Worm (Caenorhabditis elegans) whole organism, young adult: Measurements from ENCODE around the gene ugt-65.

ENCODE experiments used
- B0261.1 ChIP-seq: sonication (generic microtip); optimal IDR thresholded peaks from 2 replicates; lab custom pipeline; 2016; ENCODE audit warnings: mild to moderate bottlenecking, missing genetic modification characterization, moderate library complexity, missing compliant biosample characterization
- F10E7.11 ChIP-seq: sonication (generic microtip); optimal IDR thresholded peaks from 2 replicates; lab custom pipeline; 2017; ENCODE audit warnings: mild to moderate bottlenecking, missing genetic modification characterization, moderate library complexity, missing compliant biosample characterization
- F55B11.4 ChIP-seq: sonication (generic microtip); optimal IDR thresholded peaks from 2 replicates; lab custom pipeline; 2016; ENCODE audit warnings: missing compliant biosample characterization, missing genetic modification characterization, borderline replicate concordance; ENCODE audit not compliant: insufficient read depth
- F57C9.4 ChIP-seq: sonication (generic microtip); optimal IDR thresholded peaks from 2 replicates; lab custom pipeline; 2017; ENCODE audit warnings: mild to moderate bottlenecking, missing genetic modification characterization, missing compliant biosample characterization
- T07F8.4 ChIP-seq: sonication (generic microtip); optimal IDR thresholded peaks from 2 replicates; lab custom pipeline; 2016; ENCODE audit warnings: mild to moderate bottlenecking, missing genetic modification characterization, moderate library complexity, missing compliant biosample characterization
- Y53F4B.3 ChIP-seq: fragments of 200-800 bp; sonication (Bioruptor generic); IDR thresholded peaks from 2 replicates; pipeline ENCODE4 v1.3.6; 2022; ENCODE audit warnings: missing genetic modification reagents, missing genetic modification characterization, missing compliant biosample characterization
- ZK185.1 ChIP-seq: sonication (generic microtip); optimal IDR thresholded peaks from 2 replicates; lab custom pipeline; 2016; ENCODE audit warnings: mild to moderate bottlenecking, missing genetic modification characterization, missing compliant biosample characterization; ENCODE audit not compliant: poor library complexity, severe bottlenecking
- dpl-1 ChIP-seq: fragments of 150-350 bp; optimal IDR thresholded peaks from 2 replicates; lab custom pipeline; 2014; ENCODE audit warnings: missing biosample characterization, missing genetic modification reagents, missing genetic modification characterization
- gei-17 ChIP-seq: fragments of 200-800 bp; sonication (Bioruptor generic); optimal IDR thresholded peaks from 2 replicates; lab custom pipeline; 2018; ENCODE audit warnings: mild to moderate bottlenecking, missing genetic modification characterization, missing compliant biosample characterization
- lin-26 ChIP-seq: fragments of 200-800 bp; sonication (Bioruptor generic); IDR thresholded peaks from 2 replicates; pipeline ENCODE4 v1.3.6; 2022; ENCODE audit warnings: missing genetic modification reagents, missing genetic modification characterization, missing compliant biosample characterization
- rec-8 ChIP-seq, 2 experiments: sonication (generic microtip); optimal IDR thresholded peaks; 2 replicates each; lab custom pipeline; 2016; ENCODE audit warnings: mild to moderate bottlenecking in 2 of 2, missing genetic modification characterization in 2 of 2, missing genetic modification reagents in 2 of 2, missing genotype in 2 of 2, missing biosample characterization in 1 of 2, missing compliant biosample characterization in 1 of 2, moderate library complexity in 1 of 2
- somi-1 ChIP-seq: fragments of 200-800 bp; sonication (Bioruptor generic); optimal IDR thresholded peaks from 2 replicates; lab custom pipeline; 2018; ENCODE audit warnings: mild to moderate bottlenecking, missing genetic modification characterization, missing compliant biosample characterization

DNA sequence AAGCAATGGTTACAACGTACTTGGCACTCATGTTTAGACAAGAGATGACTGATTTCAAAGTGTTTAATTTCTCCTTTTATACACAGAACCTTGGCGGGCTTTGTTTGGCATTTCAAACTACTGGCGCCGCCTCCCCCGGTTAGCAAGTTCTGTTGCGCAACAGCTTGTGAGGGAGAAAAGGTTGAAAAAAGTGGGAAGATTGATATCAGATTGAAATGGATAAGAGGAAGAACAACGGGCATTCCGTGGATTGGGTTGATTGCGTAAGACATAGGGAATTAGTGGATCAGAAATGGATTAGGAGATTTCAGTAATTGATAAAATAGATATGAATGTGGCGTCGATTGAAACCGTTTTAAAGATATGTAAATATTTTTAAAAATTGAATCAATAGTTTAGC, 8.0 kb downstream of the ugt-65 start, which contains the start of gene col-130:
- TF ChIP-seq F10E7.11: no peak
- no peak for TF ChIP-seq F55B11.4 (tag; lab: Kevin White, UChicago)
- no peak for TF ChIP-seq gei-17 (GFP tag; lab: Kevin White, UChicago)
- TF ChIP-seq T07F8.4 (tag; lab: Kevin White, UChicago): no peak
- TF ChIP-seq rec-8 (tag; optimal IDR thresholded peaks at IDR 0.05; lab: Kevin White, UChicago): no peak
- no peak for TF ChIP-seq Y53F4B.3 (GFP tag; lab: Robert Waterston, UW)
- no peak for TF ChIP-seq dpl-1
- TF ChIP-seq F57C9.4 (tag; lab: Kevin White, UChicago): no peak
- no peak for TF ChIP-seq somi-1 (GFP tag; lab: Kevin White, UChicago)
- no peak for TF ChIP-seq lin-26 (GFP tag; lab: Robert Waterston, UW)
- no peak for TF ChIP-seq ZK185.1
- TF ChIP-seq B0261.1 (tag; lab: Kevin White, UChicago): no peak
